Worm (Caenorhabditis elegans): Measurements from ENCODE around the gene C45G7.4.
A peak's percentile ranks its signal among the peaks of the same experiment; 100 is the strongest.

C45G7.4 gene

ce11 chrIV:2400651-2401050, 32.1 kb upstream of the C45G7.4 start:
- no peak for TF ChIP-seq madf-10 (tag; optimal IDR thresholded peaks at IDR 0.05)
- no peak for TF ChIP-seq ztf-26 (tag; optimal IDR thresholded peaks at IDR 0.05)
- TF ChIP-seq ztf-3 (GFP tag; optimal IDR thresholded peaks at IDR 0.05), result no peak
- TF ChIP-seq ceh-79 (tag; optimal IDR thresholded peaks at IDR 0.05), result no peak
- TF ChIP-seq nhr-120 (GFP tag; IDR thresholded peaks at IDR 0.05), result no peak
- TF ChIP-seq F49E8.2 (tag; optimal IDR thresholded peaks at IDR 0.05; ENCODE audit: insufficient read depth), result no peak
- no peak for TF ChIP-seq snpc-1.3 (tag; optimal IDR thresholded peaks at IDR 0.05; ENCODE audit: insufficient read depth)
- no peak for TF ChIP-seq nfyb-1 (GFP tag; IDR thresholded peaks at IDR 0.05)
- TF ChIP-seq tbp1 (GFP tag; optimal IDR thresholded peaks at IDR 0.05), result no peak
- no peak for TF ChIP-seq atf-7 (tag; optimal IDR thresholded peaks at IDR 0.05)

DNA sequence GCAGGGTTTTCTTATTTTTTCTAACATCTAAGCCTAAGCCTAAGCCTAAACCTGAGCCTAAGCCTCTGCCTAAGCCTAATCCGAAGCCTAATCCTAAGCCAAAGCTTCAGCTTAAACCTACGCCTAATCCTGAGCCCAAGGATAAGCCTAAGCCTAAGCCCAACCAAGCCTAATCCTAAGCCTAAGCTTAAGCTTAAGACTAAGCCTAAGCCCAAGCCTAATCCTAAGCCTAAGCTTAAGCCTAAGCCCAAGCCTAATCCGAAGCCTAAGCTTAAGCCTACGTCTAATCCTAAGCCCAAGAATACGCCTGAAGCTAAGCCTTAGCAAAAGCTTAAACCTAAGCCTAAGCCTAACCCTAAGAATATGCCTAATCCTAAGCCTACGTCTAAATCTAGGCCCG, 29.4 kb upstream of the C45G7.4 start:
- TF ChIP-seq madf-3 (GFP tag; IDR thresholded peaks at IDR 0.05), result 0 out of 2 replicates have a peak, but pooled peaks have one; percentile 20
- TF ChIP-seq F23B12.7 (tag; optimal IDR thresholded peaks at IDR 0.05; ENCODE audit: insufficient read depth), result no peak

DNA sequence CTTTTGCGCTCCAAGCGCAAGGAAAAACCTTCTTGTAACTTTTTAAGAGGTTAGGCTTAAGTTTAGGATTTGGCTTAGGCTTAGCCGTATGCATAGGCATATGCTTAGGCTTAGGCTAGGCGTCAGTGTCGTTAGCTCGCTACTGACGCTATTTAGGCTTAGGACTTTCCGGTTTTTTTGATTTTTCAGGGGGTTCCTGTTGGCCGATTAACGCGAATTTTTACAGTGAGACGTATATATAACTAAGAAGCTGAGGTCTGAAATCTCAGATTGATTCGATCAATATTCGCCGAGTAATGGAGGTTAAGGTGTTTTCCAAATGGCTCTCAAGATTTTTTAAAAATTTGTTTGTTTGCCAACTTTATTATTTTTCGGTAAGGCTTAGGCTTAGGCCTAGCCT, 25.1 kb upstream of the C45G7.4 start:
- TF ChIP-seq tlf-1 (GFP tag; optimal IDR thresholded peaks at IDR 0.05) (no peak), xnd-1 (tag; optimal IDR thresholded peaks at IDR 0.05) (no peak), nfya-1 (tag; optimal IDR thresholded peaks at IDR 0.05; ENCODE audit: borderline replicate concordance, insufficient read depth) (no peak), chd-7 (tag; optimal IDR thresholded peaks at IDR 0.05) (no peak), F57C9.4 (tag; optimal IDR thresholded peaks at IDR 0.05) (no peak), nhr-80 (tag; optimal IDR thresholded peaks at IDR 0.05) (no peak), ekl-4 (GFP tag; IDR thresholded peaks at IDR 0.05) (no peak), atf-7 (tag; optimal IDR thresholded peaks at IDR 0.05) (no peak), F23B12.7 (tag; optimal IDR thresholded peaks at IDR 0.05; ENCODE audit: insufficient read depth) (no peak), madf-3 (GFP tag; IDR thresholded peaks at IDR 0.05) (no peak), Y53F4B.3 (GFP tag; IDR thresholded peaks at IDR 0.05) (no peak), F57A8.1 (GFP tag; optimal IDR thresholded peaks at IDR 0.05) (no peak), nhr-90 (tag; optimal IDR thresholded peaks at IDR 0.05) (no peak), nfyb-1 (GFP tag; IDR thresholded peaks at IDR 0.05) (no peak), ceh-91 (GFP tag; IDR thresholded peaks at IDR 0.05) (no peak)

DNA sequence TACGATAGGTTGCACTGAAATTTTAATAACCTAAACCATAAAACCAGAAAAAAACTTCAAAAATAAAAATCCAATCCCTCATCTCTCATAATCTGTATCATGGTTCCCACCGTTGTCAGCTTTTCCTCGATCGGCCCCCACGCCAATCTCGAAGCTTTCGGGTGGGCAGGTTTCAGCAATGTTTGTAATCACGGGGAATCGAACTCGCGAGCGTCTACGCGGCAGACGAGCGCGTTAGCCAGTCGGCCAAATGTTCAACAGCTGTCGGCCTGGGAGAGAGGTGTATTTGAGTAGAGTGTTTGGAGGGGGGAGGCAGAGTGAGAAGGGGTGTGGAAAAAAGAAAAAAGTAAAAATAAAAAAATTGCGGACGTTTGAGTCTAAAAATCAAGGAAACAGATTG, 24.4 kb upstream of the C45G7.4 start:
- TF ChIP-seq pha-4 (tag; optimal IDR thresholded peaks at IDR 0.05) (no peak), hmg-1.2 (GFP tag; IDR thresholded peaks at IDR 0.05) (peak; percentile 71), snpc-3.4 (tag; optimal IDR thresholded peaks at IDR 0.05) (no peak), dox-1 (GFP tag; IDR thresholded peaks at IDR 0.05) (peak; percentile 92), nfya-2 (GFP tag; IDR thresholded peaks at IDR 0.05) (no peak), ceh-27 (GFP tag; optimal IDR thresholded peaks at IDR 0.05) (peak; percentile 84), ceh-91 (GFP tag; IDR thresholded peaks at IDR 0.05) (no peak), tbp1 (GFP tag; optimal IDR thresholded peaks at IDR 0.05) (peak; percentile 95), ama-1 (optimal IDR thresholded peaks at IDR 0.05) (no peak), ama-1 (GFP tag; optimal IDR thresholded peaks at IDR 0.05) (peak; percentile 71 to 87), attf-3 (GFP tag; conservative IDR thresholded peaks at IDR 0.05) (peak; percentile 66), ztf-18 (tag; optimal IDR thresholded peaks at IDR 0.05) (peak; percentile 83), snpc-4 (GFP tag; optimal IDR thresholded peaks at IDR 0.05) (peak; percentile 61), snpc-4 (tag; optimal IDR thresholded peaks at IDR 0.05) (peak; percentile 67 to 82 (median 74)), nhr-27 (tag; optimal IDR thresholded peaks at IDR 0.05) (no peak), F49E8.2 (tag; optimal IDR thresholded peaks at IDR 0.05; ENCODE audit: insufficient read depth) (peak; percentile 79), lsy-27 (tag; optimal IDR thresholded peaks at IDR 0.05; ENCODE audit: borderline replicate concordance, insufficient read depth) (peak; percentile 85), zim-3 (tag; optimal IDR thresholded peaks at IDR 0.05) (peak; percentile 78), Y79H2A.3 (GFP tag; conservative IDR thresholded peaks at IDR 0.05) (0 out of 2 replicates have a peak, but pooled peaks have one; percentile 40), chd-7 (tag; optimal IDR thresholded peaks at IDR 0.05) (peak; percentile 87), athp-1 (tag; optimal IDR thresholded peaks at IDR 0.05) (peak; percentile 86), madf-3 (GFP tag; IDR thresholded peaks at IDR 0.05) (peak; percentile 18; the same call in 1 of the 2 replicates), cebp-1 (GFP tag; IDR thresholded peaks at IDR 0.05) (0 out of 2 replicates have a peak, but pooled peaks have one; percentile 10), cebp-1 (tag; optimal IDR thresholded peaks at IDR 0.05) (peak; percentile 80), aptf-3 (GFP tag; IDR thresholded peaks at IDR 0.05) (peak; percentile 70; the same call in 1 of the 2 replicates)
